Worm (Caenorhabditis elegans) whole organism, L4 larva: ENCODE data around the gene K10G4.3.

ENCODE experiments used
- F26F4.8 ChIP-seq: fragments of 200-800 bp; sonication (Bioruptor generic); conservative IDR thresholded peaks from 2 replicates; pipeline ENCODE4 v1.3.6; 2022; ENCODE audit warnings: missing genetic modification characterization, missing compliant biosample characterization
- ama-1 ChIP-seq: fragments of 150-350 bp; optimal IDR thresholded peaks from 2 replicates; lab custom pipeline; 2014; ENCODE audit warnings: inconsistent platforms, mixed read lengths
- arid-1 ChIP-seq: fragments of 200-800 bp; sonication (Bioruptor generic); conservative IDR thresholded peaks from 2 replicates; pipeline ENCODE4 v1.3.6; 2022; ENCODE audit warnings: missing genetic modification reagents, missing genetic modification characterization, missing compliant biosample characterization
- ces-1 ChIP-seq: fragments of 150-350 bp; sonication (generic microtip); optimal IDR thresholded peaks from 4 replicates; lab custom pipeline; 2014; ENCODE audit warnings: missing biosample characterization, missing genetic modification reagents, missing genetic modification characterization
- daf-12 ChIP-seq: fragments of 150-350 bp; optimal IDR thresholded peaks from 2 replicates; lab custom pipeline; 2014; ENCODE audit warnings: missing biosample characterization, missing genetic modification reagents, missing genetic modification characterization
- lir-3 ChIP-seq: sonication (generic microtip); optimal IDR thresholded peaks from 2 replicates; lab custom pipeline; 2016; ENCODE audit warnings: mild to moderate bottlenecking, missing genetic modification characterization, missing compliant biosample characterization
- pha-4 ChIP-seq, 2 experiments: fragments of 150-350 bp in 1 of 2; fragments of 200-800 bp in 1 of 2; sonication (Bioruptor generic) in 1 of 2; IDR thresholded peaks in 1 of 2; optimal IDR thresholded peaks in 1 of 2; 2 replicates each; pipeline versions ENCODE4 v1.3.6 to Lab custom; 2014 to 2022; ENCODE audit warnings: missing genetic modification characterization in 2 of 2, missing genetic modification reagents in 2 of 2, missing biosample characterization in 1 of 2, missing compliant biosample characterization in 1 of 2
- rbr-2 ChIP-seq: sonication (generic microtip); optimal IDR thresholded peaks from 2 replicates; lab custom pipeline; 2016; ENCODE audit warnings: missing genotype, missing genetic modification characterization, missing compliant biosample characterization
- snpc-4 ChIP-seq: fragments of 150-350 bp; optimal IDR thresholded peaks from 2 replicates; lab custom pipeline; 2014; ENCODE audit warnings: missing biosample characterization, missing genetic modification characterization
- zfp-3 ChIP-seq: fragments of 200-800 bp; sonication (Bioruptor generic); conservative IDR thresholded peaks from 2 replicates; pipeline ENCODE4 v1.3.6; 2022; ENCODE audit warnings: missing genetic modification reagents, missing genetic modification characterization, missing compliant biosample characterization
- ztf-11 ChIP-seq: fragments of 150-350 bp; optimal IDR thresholded peaks from 2 replicates; lab custom pipeline; 2014; ENCODE audit warnings: missing biosample characterization, missing genetic modification characterization

- TF ChIP-seq arid-1 (GFP tag; lab: Robert Waterston, UW) (no peak), lir-3 (tag; lab: Kevin White, UChicago) (no peak), daf-12 (tag; lab: Kevin White, UChicago) (no peak), ama-1 (lab: Kevin White, UChicago) (no peak), ztf-11 (tag; lab: Kevin White, UChicago) (no peak), F26F4.8 (no peak), snpc-4 (tag; lab: Kevin White, UChicago) (no peak), zfp-3 (no peak), pha-4 (GFP tag; IDR thresholded peaks at IDR 0.05; lab: Robert Waterston, UW) (no peak), pha-4 (tag; optimal IDR thresholded peaks at IDR 0.05; lab: Kevin White, UChicago) (no peak), ces-1 (GFP tag; lab: Kevin White, UChicago) (no peak), rbr-2 (tag; lab: Kevin White, UChicago) (no peak)
Measured at ce11 chrV:17242552-17242951, 22.2 kb downstream of the K10G4.3 start, which contains the start of gene Y68A4B.3.
